Fruit fly (Drosophila melanogaster) whole organism, adult: ENCODE measurements around the gene CG6574.

Experiments used
- CG11617 ChIP-seq: fragments of 200-800 bp; sonication (Bioruptor generic); optimal IDR thresholded peaks from 2 replicates; lab custom pipeline; 2017; ENCODE audit warnings: mild to moderate bottlenecking, missing biosample characterization, missing genetic modification reagents, missing genetic modification characterization
- CG12768 ChIP-seq: fragments of 200-800 bp; sonication (Bioruptor generic); optimal IDR thresholded peaks from 2 replicates; lab custom pipeline; 2017; ENCODE audit warnings: missing biosample characterization, missing genetic modification characterization, mild to moderate bottlenecking, moderate library complexity, missing genetic modification reagents
- CG14711 ChIP-seq: fragments of 200-800 bp; sonication (Bioruptor generic); optimal IDR thresholded peaks from 2 replicates; lab custom pipeline; 2018; ENCODE audit warnings: missing biosample characterization, mild to moderate bottlenecking, missing genetic modification characterization, moderate library complexity
- CG1620 ChIP-seq: fragments of 200-800 bp; sonication (Bioruptor generic); optimal IDR thresholded peaks from 2 replicates; lab custom pipeline; 2016; ENCODE audit warnings: missing biosample characterization, missing genetic modification characterization
- CG33017 ChIP-seq: fragments of 200-800 bp; sonication (Bioruptor generic); optimal IDR thresholded peaks from 2 replicates; lab custom pipeline; 2018; ENCODE audit warnings: missing biosample characterization, mild to moderate bottlenecking, missing genetic modification characterization, moderate library complexity
- CG5204 ChIP-seq: fragments of 200-800 bp; sonication (Bioruptor generic); optimal IDR thresholded peaks from 2 replicates; lab custom pipeline; 2016; ENCODE audit warnings: missing biosample characterization, missing genetic modification characterization
- CG7045 ChIP-seq: fragments of 200-800 bp; sonication (Bioruptor generic); optimal IDR thresholded peaks from 2 replicates; lab custom pipeline; 2017; ENCODE audit warnings: missing biosample characterization, mild to moderate bottlenecking, missing genetic modification characterization
- CG7101 ChIP-seq: fragments of 200-800 bp; sonication (Bioruptor generic); optimal IDR thresholded peaks from 2 replicates; lab custom pipeline; 2018; ENCODE audit warnings: missing biosample characterization, mild to moderate bottlenecking, missing genetic modification characterization, moderate library complexity
- Clk ChIP-seq: fragments of 200-800 bp; sonication (Bioruptor generic); optimal IDR thresholded peaks from 2 replicates; lab custom pipeline; 2017; ENCODE audit warnings: missing biosample characterization, missing genetic modification characterization
- Crg-1 ChIP-seq: fragments of 200-800 bp; sonication (Bioruptor generic); optimal IDR thresholded peaks from 2 replicates; lab custom pipeline; 2016; ENCODE audit warnings: missing biosample characterization, missing genetic modification characterization
- Hr96 ChIP-seq: fragments of 200-800 bp; sonication (Bioruptor generic); optimal IDR thresholded peaks from 2 replicates; lab custom pipeline; 2016; ENCODE audit warnings: missing biosample characterization, missing genetic modification characterization
- Mnt ChIP-seq: fragments of 200-800 bp; sonication (Bioruptor generic); optimal IDR thresholded peaks from 2 replicates; lab custom pipeline; 2016; ENCODE audit warnings: missing biosample characterization, mild to moderate bottlenecking, missing genetic modification characterization
- bab1 ChIP-seq: fragments of 200-800 bp; sonication (Bioruptor generic); optimal IDR thresholded peaks from 3 replicates; lab custom pipeline; 2019; ENCODE audit warnings: missing biosample characterization, mild to moderate bottlenecking, missing genetic modification characterization, moderate library complexity
- cic ChIP-seq: fragments of 200-800 bp; sonication (Bioruptor generic); optimal IDR thresholded peaks from 2 replicates; lab custom pipeline; 2017; ENCODE audit warnings: missing biosample characterization, mild to moderate bottlenecking, missing genetic modification characterization, moderate library complexity
- cnc ChIP-seq, 2 experiments: fragments of >200 bp; optimal IDR thresholded peaks; 2 replicates each; lab custom pipeline; 2017
- kay ChIP-seq: fragments of 200-800 bp; sonication (Bioruptor generic); peaks from one replicate; lab custom pipeline; 2016; ENCODE audit warnings: missing biosample characterization, missing genetic modification characterization, borderline replicate concordance
- ovo ChIP-seq: fragments of 200-800 bp; sonication (Bioruptor generic); optimal IDR thresholded peaks from 2 replicates; lab custom pipeline; 2016; ENCODE audit warnings: missing biosample characterization, missing genetic modification characterization
- pad ChIP-seq: fragments of 200-800 bp; sonication (Bioruptor generic); optimal IDR thresholded peaks from 3 replicates; lab custom pipeline; 2017; ENCODE audit warnings: missing biosample characterization, missing genetic modification characterization, mild to moderate bottlenecking, moderate library complexity, missing genetic modification reagents
- tj ChIP-seq: fragments of 200-800 bp; sonication (Bioruptor generic); optimal IDR thresholded peaks from 3 replicates; lab custom pipeline; 2017; ENCODE audit warnings: missing biosample characterization, mild to moderate bottlenecking, missing genetic modification characterization, moderate library complexity
- toe ChIP-seq: fragments of 200-800 bp; sonication (Bioruptor generic); optimal IDR thresholded peaks from 2 replicates; lab custom pipeline; 2016; ENCODE audit warnings: missing biosample characterization, missing genetic modification characterization

CG6574 gene

DNA sequence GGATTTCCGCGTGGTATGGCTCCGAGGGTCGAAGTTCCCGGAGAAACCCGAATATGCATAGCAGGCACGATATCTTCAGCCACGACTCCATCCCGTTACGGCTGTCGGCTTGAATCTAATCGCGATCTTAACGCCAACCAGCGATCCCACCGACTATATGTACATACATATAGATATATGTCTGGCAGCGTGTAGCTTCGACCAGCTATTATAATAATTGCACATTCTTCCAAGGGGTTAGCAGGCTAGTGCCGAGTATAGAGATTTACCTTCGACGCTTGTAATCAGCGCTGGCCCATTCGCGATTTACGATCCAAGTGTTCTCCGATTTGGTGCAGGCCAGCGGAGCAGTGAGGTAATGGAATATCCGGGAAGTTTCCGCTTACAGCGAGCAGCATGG lies 3.1 kb downstream of the CG6574 start, which contains the start of gene CG14694:
Gene CG14694, minus strand, starts transcription at position 101 of the 400 bp plus-strand sequence.
- TF ChIP-seq CG7045 (GFP tag; lab: Kevin White, UChicago), result no peak
- no peak for TF ChIP-seq toe
- no peak for TF ChIP-seq kay (GFP tag; lab: Kevin White, UChicago)
- TF ChIP-seq tj (GFP tag; lab: Kevin White, UChicago), result no peak
- no peak for TF ChIP-seq pad (GFP tag; lab: Kevin White, UChicago)
- no peak for TF ChIP-seq Crg-1 (GFP tag; lab: Kevin White, UChicago)
- TF ChIP-seq CG7101, result no peak
- TF ChIP-seq Clk (GFP tag; lab: Kevin White, UChicago), result no peak
- no peak for TF ChIP-seq CG5204 (GFP tag; lab: Kevin White, UChicago)
- TF ChIP-seq CG1620 (GFP tag; lab: Kevin White, UChicago), result no peak
- TF ChIP-seq CG11617 (GFP tag; lab: Kevin White, UChicago), result no peak
- no peak for TF ChIP-seq cic (GFP tag; lab: Kevin White, UChicago)
- TF ChIP-seq cnc (optimal IDR thresholded peaks at IDR 0.05; lab: Kevin White, UChicago), result no peak
- TF ChIP-seq ovo, result no peak
- no peak for TF ChIP-seq CG14711 (tag; lab: Kevin White, UChicago)
- TF ChIP-seq bab1 (GFP tag; lab: Kevin White, UChicago), result no peak
- TF ChIP-seq Hr96, result no peak

DNA sequence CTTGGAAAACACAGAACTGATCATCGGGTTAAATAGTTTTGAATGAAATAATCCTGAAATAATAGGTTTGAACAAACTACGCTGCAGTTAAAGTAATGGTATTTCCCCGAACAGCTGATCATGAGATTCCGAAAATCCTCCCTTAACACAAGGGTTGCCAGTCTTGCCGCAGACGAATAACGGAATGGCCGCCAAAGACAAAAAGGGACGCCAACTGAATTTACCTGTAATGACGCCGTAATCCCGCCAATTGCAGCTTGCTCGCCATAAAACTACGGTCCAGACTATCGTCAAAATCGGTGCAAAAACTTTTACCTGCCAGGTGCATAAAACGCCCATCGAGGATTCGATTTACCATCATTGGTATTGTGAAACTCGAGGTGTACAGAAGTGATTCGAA lies 6.2 kb downstream of the CG6574 start, which contains the start of gene CG4570:
Gene CG4570, plus strand, starts transcription at position 190 of the 400 bp plus-strand sequence.
- peak; percentile 13 for TF ChIP-seq CG14711 (tag; lab: Kevin White, UChicago)
- TF ChIP-seq bab1 (GFP tag; lab: Kevin White, UChicago), result no peak
- TF ChIP-seq pad (GFP tag; lab: Kevin White, UChicago), result peak; percentile 11
- TF ChIP-seq ovo, result peak; percentile 23
- TF ChIP-seq Hr96, result no peak
- no peak for TF ChIP-seq Clk (GFP tag; lab: Kevin White, UChicago)

DNA sequence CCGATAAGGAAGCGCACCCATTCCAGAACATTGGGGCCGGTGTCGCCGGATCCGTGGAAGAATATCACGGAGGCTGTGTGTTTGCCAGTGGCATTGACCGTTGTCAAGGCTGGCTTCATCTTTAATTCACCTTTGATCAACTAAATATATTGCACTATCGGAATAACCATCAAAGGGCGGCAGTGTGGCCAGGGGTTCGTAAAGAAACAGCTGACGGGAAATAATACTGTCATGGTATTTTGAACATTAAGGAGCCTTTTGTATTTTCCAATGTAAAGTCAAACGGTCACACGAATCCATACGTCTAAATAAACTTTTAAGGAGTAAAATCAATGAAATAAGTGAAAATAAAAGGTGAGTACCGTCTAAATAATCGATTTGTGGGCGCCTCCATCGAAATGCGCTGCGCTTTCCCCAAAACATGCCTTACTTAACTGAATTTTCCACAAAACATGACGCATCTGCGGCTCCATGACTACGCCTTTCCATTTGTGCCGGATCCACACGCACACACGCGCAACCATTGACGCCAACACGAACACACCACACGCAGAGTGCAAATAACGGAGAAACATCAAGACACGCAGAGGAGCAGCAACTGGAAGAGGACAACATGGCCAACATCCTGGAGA lies 8.4 kb downstream of the CG6574 start, which contains the start of the genes CG6567 and CG4511:
Gene CG6567, minus strand, starts transcription at position 209 of the 632 bp plus-strand sequence.
Gene CG4511, plus strand, starts transcription at position 259 of the 632 bp plus-strand sequence.
- no peak for TF ChIP-seq CG1620 (GFP tag; lab: Kevin White, UChicago)
- TF ChIP-seq CG7101, result peak; percentile 5
- TF ChIP-seq cic (GFP tag; lab: Kevin White, UChicago), result peak; percentile 17
- TF ChIP-seq ovo, result no peak
- TF ChIP-seq tj (GFP tag; lab: Kevin White, UChicago), result peak; percentile 28
- peak; percentile 51 for TF ChIP-seq CG11617 (GFP tag; lab: Kevin White, UChicago)
- TF ChIP-seq pad (GFP tag; lab: Kevin White, UChicago), result peak; percentile 83
- no peak for TF ChIP-seq Clk (GFP tag; lab: Kevin White, UChicago)
- TF ChIP-seq CG7045 (GFP tag; lab: Kevin White, UChicago), result no peak
- peak in 1 of 2 experiments; percentile 43 for TF ChIP-seq cnc (optimal IDR thresholded peaks at IDR 0.05; lab: Kevin White, UChicago)
- peak; percentile 74 for TF ChIP-seq CG12768 (GFP tag; lab: Kevin White, UChicago)
- TF ChIP-seq CG14711 (tag; lab: Kevin White, UChicago), result no peak
- no peak for TF ChIP-seq CG5204 (GFP tag; lab: Kevin White, UChicago)
- no peak for TF ChIP-seq CG33017
- no peak for TF ChIP-seq Hr96
- TF ChIP-seq Mnt (GFP tag; lab: Kevin White, UChicago), result peak; percentile 29
- no peak for TF ChIP-seq kay (GFP tag; lab: Kevin White, UChicago)
- peak; percentile 7 for TF ChIP-seq bab1 (GFP tag; lab: Kevin White, UChicago)

dm6 chr3R:10852232-10852774 lies 10.5 kb downstream of the CG6574 start, which contains the start of gene CG4565:
Gene CG4565 (plus strand): TSS chr3R:10852724.
- no peak for TF ChIP-seq Crg-1 (GFP tag; lab: Kevin White, UChicago)
- peak; percentile 100 for TF ChIP-seq pad (GFP tag; lab: Kevin White, UChicago)

dm6 chr3R:10850636-10851035 lies 12.2 kb downstream of the CG6574 start:
- no peak for TF ChIP-seq pad (GFP tag; lab: Kevin White, UChicago)

DNA sequence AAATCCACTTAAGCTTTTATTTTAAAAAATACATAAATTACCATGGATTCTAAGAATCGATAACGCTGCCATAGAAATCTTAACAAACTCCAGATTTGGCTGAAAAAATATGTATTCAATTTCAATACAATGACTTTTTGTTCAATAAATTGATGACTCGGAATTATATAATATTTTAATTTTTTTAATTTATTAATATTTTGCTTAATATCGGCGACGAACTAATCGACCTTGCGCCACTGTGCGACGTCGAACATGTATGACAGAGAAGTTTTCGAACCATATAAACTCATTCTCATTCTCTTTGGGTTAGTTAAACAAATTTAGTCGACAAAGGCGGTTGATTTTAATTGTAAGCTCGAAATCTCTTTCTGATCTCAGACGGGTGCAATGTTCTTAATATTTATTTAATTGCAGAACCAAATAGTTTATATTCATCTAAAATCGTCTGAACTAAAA lies 13.2 kb downstream of the CG6574 start, which contains the start of gene CG42394:
Gene CG42394, plus strand, starts transcription at position 311 of the 459 bp plus-strand sequence.
- TF ChIP-seq Clk (GFP tag; lab: Kevin White, UChicago) (peak; percentile 11), ovo (no peak), CG33017 (peak; percentile 77), cnc (optimal IDR thresholded peaks at IDR 0.05; lab: Kevin White, UChicago) (no peak), CG5204 (GFP tag; lab: Kevin White, UChicago) (peak; percentile 66), CG7045 (GFP tag; lab: Kevin White, UChicago) (peak; percentile 87), cic (GFP tag; lab: Kevin White, UChicago) (no peak), pad (GFP tag; lab: Kevin White, UChicago) (peak; percentile 37), Hr96 (peak; percentile 40), CG7101 (peak; percentile 80), bab1 (GFP tag; lab: Kevin White, UChicago) (peak; percentile 82), CG14711 (tag; lab: Kevin White, UChicago) (peak; percentile 81), Crg-1 (GFP tag; lab: Kevin White, UChicago) (no peak), CG12768 (GFP tag; lab: Kevin White, UChicago) (peak; percentile 78), CG1620 (GFP tag; lab: Kevin White, UChicago) (no peak), kay (GFP tag; lab: Kevin White, UChicago) (peak; percentile 79), toe (peak; percentile 50), tj (GFP tag; lab: Kevin White, UChicago) (peak; percentile 47), CG11617 (GFP tag; lab: Kevin White, UChicago) (peak; percentile 63), Mnt (GFP tag; lab: Kevin White, UChicago) (no peak)
